Worm (Caenorhabditis elegans) whole organism, young adult: Measurements from ENCODE around the gene K09D9.1.

Experiments
- B0019.2 ChIP-seq: fragments of 200-800 bp; sonication (Bioruptor generic); conservative IDR thresholded peaks from 2 replicates; pipeline ENCODE4 v1.3.6; 2022; ENCODE audit warnings: missing genetic modification reagents, missing genetic modification characterization, missing compliant biosample characterization
- B0035.1 ChIP-seq: sonication (generic microtip); optimal IDR thresholded peaks from 2 replicates; lab custom pipeline; 2016; ENCODE audit warnings: missing genetic modification characterization, mild to moderate bottlenecking, missing compliant biosample characterization, missing genotype, missing genetic modification reagents
- B0261.1 ChIP-seq: sonication (generic microtip); optimal IDR thresholded peaks from 2 replicates; lab custom pipeline; 2016; ENCODE audit warnings: mild to moderate bottlenecking, missing genetic modification characterization, moderate library complexity, missing compliant biosample characterization
- B0336.3 ChIP-seq: fragments of 200-800 bp; sonication (Bioruptor generic); IDR thresholded peaks from 2 replicates; pipeline ENCODE4 v1.3.6; 2022; ENCODE audit warnings: missing genetic modification characterization, missing compliant biosample characterization
- C17E4.6 ChIP-seq: fragments of 200-800 bp; sonication (Bioruptor generic); IDR thresholded peaks from 2 replicates; pipeline ENCODE4 v1.3.6; 2022; ENCODE audit warnings: missing genetic modification reagents, missing genetic modification characterization, missing compliant biosample characterization
- F10E7.11 ChIP-seq: sonication (generic microtip); optimal IDR thresholded peaks from 2 replicates; lab custom pipeline; 2017; ENCODE audit warnings: mild to moderate bottlenecking, missing genetic modification characterization, moderate library complexity, missing compliant biosample characterization
- F39B2.1 ChIP-seq: fragments of 200-800 bp; sonication (Bioruptor generic); IDR thresholded peaks from 2 replicates; pipeline ENCODE4 v1.3.6; 2022; ENCODE audit warnings: missing genetic modification reagents, missing genetic modification characterization, missing compliant biosample characterization
- K12H6.12 ChIP-seq: fragments of 200-800 bp; sonication (Bioruptor generic); optimal IDR thresholded peaks from 2 replicates; lab custom pipeline; 2018; ENCODE audit warnings: mild to moderate bottlenecking, missing genetic modification characterization, missing compliant biosample characterization
- T07F8.4 ChIP-seq: sonication (generic microtip); optimal IDR thresholded peaks from 2 replicates; lab custom pipeline; 2016; ENCODE audit warnings: mild to moderate bottlenecking, missing genetic modification characterization, moderate library complexity, missing compliant biosample characterization
- Y56A3A.18 ChIP-seq: fragments of 200-800 bp; sonication (Bioruptor generic); IDR thresholded peaks from 2 replicates; pipeline ENCODE4 v1.3.6; 2022; ENCODE audit warnings: missing genetic modification reagents, missing genetic modification characterization, missing compliant biosample characterization
- Y67H2A.10 ChIP-seq: fragments of 200-800 bp; sonication (Bioruptor generic); conservative IDR thresholded peaks from 2 replicates; pipeline ENCODE4 v1.3.6; 2022; ENCODE audit warnings: missing genetic modification reagents, missing genetic modification characterization, missing compliant biosample characterization
- Y95B8A.8 ChIP-seq: fragments of 200-800 bp; sonication (Bioruptor generic); IDR thresholded peaks from 2 replicates; pipeline ENCODE4 v1.3.6; 2022; ENCODE audit warnings: missing genetic modification reagents, missing genetic modification characterization, missing compliant biosample characterization
- aptf-2 ChIP-seq: fragments of 200-800 bp; sonication (Bioruptor generic); conservative IDR thresholded peaks from 2 replicates; pipeline ENCODE4 v1.3.6; 2022; ENCODE audit warnings: missing genetic modification reagents, missing genetic modification characterization, missing compliant biosample characterization
- aptf-3 ChIP-seq: fragments of 200-800 bp; sonication (Bioruptor generic); IDR thresholded peaks from 2 replicates; pipeline ENCODE4 v1.3.6; 2022; ENCODE audit warnings: missing genetic modification characterization, missing compliant biosample characterization
- atf-7 ChIP-seq: sonication (generic microtip); optimal IDR thresholded peaks from 2 replicates; lab custom pipeline; 2017; ENCODE audit warnings: mild to moderate bottlenecking, missing genetic modification characterization, missing compliant biosample characterization
- bed-1 ChIP-seq: fragments of 200-800 bp; sonication (Bioruptor generic); IDR thresholded peaks from 2 replicates; pipeline ENCODE4 v1.3.6; 2022; ENCODE audit warnings: missing genetic modification reagents, missing genetic modification characterization, missing compliant biosample characterization
- cebp-1 ChIP-seq, 2 experiments: fragments of 200-800 bp in 1 of 2; sonication (Bioruptor generic) in 1 of 2; sonication (generic microtip) in 1 of 2; IDR thresholded peaks in 1 of 2; optimal IDR thresholded peaks in 1 of 2; 2 replicates each; pipeline versions ENCODE4 v1.3.6 to Lab custom; 2017 to 2022; ENCODE audit warnings: missing compliant biosample characterization in 2 of 2, missing genetic modification characterization in 2 of 2, mild to moderate bottlenecking in 1 of 2, missing genetic modification reagents in 1 of 2, moderate library complexity in 1 of 2
- cebp-2 ChIP-seq: fragments of 200-800 bp; sonication (Bioruptor generic); IDR thresholded peaks from 2 replicates; pipeline ENCODE4 v1.3.6; 2022; ENCODE audit warnings: missing genetic modification characterization, missing compliant biosample characterization
- ceh-58 ChIP-seq: fragments of 200-800 bp; sonication (Bioruptor generic); IDR thresholded peaks from 2 replicates; pipeline ENCODE4 v1.3.6; 2022; ENCODE audit warnings: missing genetic modification characterization, missing compliant biosample characterization
- efl-1 ChIP-seq: fragments of 150-350 bp; optimal IDR thresholded peaks from 2 replicates; lab custom pipeline; 2014; ENCODE audit warnings: missing biosample characterization, missing genetic modification reagents, missing genetic modification characterization
- egrh-3 ChIP-seq: fragments of 200-800 bp; sonication (Bioruptor generic); IDR thresholded peaks from 2 replicates; pipeline ENCODE4 v1.3.6; 2022; ENCODE audit warnings: missing genetic modification reagents, missing genetic modification characterization, missing compliant biosample characterization
- gei-17 ChIP-seq: fragments of 200-800 bp; sonication (Bioruptor generic); optimal IDR thresholded peaks from 2 replicates; lab custom pipeline; 2018; ENCODE audit warnings: mild to moderate bottlenecking, missing genetic modification characterization, missing compliant biosample characterization
- hmg-1.2 ChIP-seq: fragments of 200-800 bp; sonication (Bioruptor generic); IDR thresholded peaks from 2 replicates; pipeline ENCODE4 v1.3.6; 2022; ENCODE audit warnings: missing genetic modification reagents, missing genetic modification characterization, missing compliant biosample characterization
- hmg-20 ChIP-seq: fragments of 200-800 bp; sonication (Bioruptor generic); IDR thresholded peaks from 2 replicates; pipeline ENCODE4 v1.3.6; 2022; ENCODE audit warnings: missing genetic modification reagents, missing genetic modification characterization, missing compliant biosample characterization
- hrde-1 ChIP-seq: sonication (generic microtip); optimal IDR thresholded peaks from 2 replicates; lab custom pipeline; 2016; ENCODE audit warnings: missing genetic modification characterization, mild to moderate bottlenecking, missing compliant biosample characterization, moderate library complexity, missing genotype, missing genetic modification reagents, borderline replicate concordance
- lag-1 ChIP-seq: fragments of 200-800 bp; sonication (Bioruptor generic); IDR thresholded peaks from 2 replicates; pipeline ENCODE4 v1.3.6; 2022; ENCODE audit warnings: missing genetic modification reagents, missing genetic modification characterization, missing compliant biosample characterization
- lin-26 ChIP-seq: fragments of 200-800 bp; sonication (Bioruptor generic); IDR thresholded peaks from 2 replicates; pipeline ENCODE4 v1.3.6; 2022; ENCODE audit warnings: missing genetic modification reagents, missing genetic modification characterization, missing compliant biosample characterization
- lin-40 ChIP-seq: sonication (generic microtip); optimal IDR thresholded peaks from 2 replicates; lab custom pipeline; 2016; ENCODE audit warnings: missing genetic modification characterization, mild to moderate bottlenecking, missing compliant biosample characterization, missing genotype, missing genetic modification reagents
- madf-10 ChIP-seq: sonication (generic microtip); optimal IDR thresholded peaks from 2 replicates; lab custom pipeline; 2016; ENCODE audit warnings: mild to moderate bottlenecking, missing genetic modification characterization, missing compliant biosample characterization
- madf-6 ChIP-seq: fragments of 200-800 bp; sonication (Bioruptor generic); IDR thresholded peaks from 2 replicates; pipeline ENCODE4 v1.3.6; 2022; ENCODE audit warnings: missing genetic modification reagents, missing genetic modification characterization, missing compliant biosample characterization
- madf-8 ChIP-seq: fragments of 200-800 bp; sonication (Bioruptor generic); conservative IDR thresholded peaks from 2 replicates; pipeline ENCODE4 v1.3.6; 2022; ENCODE audit warnings: missing genetic modification reagents, missing genetic modification characterization, missing compliant biosample characterization
- mel-28 ChIP-seq: sonication (generic microtip); optimal IDR thresholded peaks from 2 replicates; lab custom pipeline; 2016; ENCODE audit warnings: borderline replicate concordance, mild to moderate bottlenecking, missing genetic modification characterization, missing compliant biosample characterization
- mes-4 ChIP-seq: sonication (generic microtip); optimal IDR thresholded peaks from 2 replicates; lab custom pipeline; 2016; ENCODE audit warnings: missing genotype, missing genetic modification characterization, missing compliant biosample characterization
- nfya-1 ChIP-seq: sonication (generic microtip); optimal IDR thresholded peaks from 2 replicates; lab custom pipeline; 2017; ENCODE audit warnings: antibody characterized with exemption, missing compliant biosample characterization, missing genetic modification characterization, borderline replicate concordance; ENCODE audit not compliant: insufficient read depth
- nfya-2 ChIP-seq: fragments of 200-800 bp; sonication (Bioruptor generic); IDR thresholded peaks from 2 replicates; pipeline ENCODE4 v1.3.6; 2022; ENCODE audit warnings: missing genetic modification reagents, missing genetic modification characterization, missing compliant biosample characterization
- nfyb-1 ChIP-seq: fragments of 200-800 bp; sonication (Bioruptor generic); IDR thresholded peaks from 2 replicates; pipeline ENCODE4 v1.3.6; 2022; ENCODE audit warnings: missing genetic modification reagents, missing genetic modification characterization, missing compliant biosample characterization
- nhr-80 ChIP-seq: sonication (generic microtip); optimal IDR thresholded peaks from 2 replicates; lab custom pipeline; 2016; ENCODE audit warnings: missing genetic modification characterization, missing compliant biosample characterization
- nhr-90 ChIP-seq: sonication (generic microtip); optimal IDR thresholded peaks from 2 replicates; lab custom pipeline; 2016; ENCODE audit warnings: missing genotype, mild to moderate bottlenecking, missing genetic modification characterization, missing compliant biosample characterization
- rcor-1 ChIP-seq: fragments of 200-800 bp; sonication (Bioruptor generic); IDR thresholded peaks from 2 replicates; pipeline ENCODE4 v1.3.6; 2022; ENCODE audit warnings: missing genetic modification reagents, missing genetic modification characterization, missing compliant biosample characterization
- snpc-4 ChIP-seq, 5 experiments: fragments of 150-350 bp in 1 of 5; sonication (generic microtip) in 4 of 5; optimal IDR thresholded peaks; 2 replicates each; lab custom pipeline; 2014 to 2018; ENCODE audit warnings: missing genetic modification characterization in 5 of 5, missing biosample characterization in 3 of 5, antibody characterized with exemption in 2 of 5, mild to moderate bottlenecking in 2 of 5, missing compliant biosample characterization in 2 of 5, missing genotype in 2 of 5, moderate library complexity in 2 of 5, missing genetic modification reagents in 1 of 5
- tbp1 ChIP-seq: fragments of 200-800 bp; sonication (Bioruptor generic); optimal IDR thresholded peaks from 2 replicates; lab custom pipeline; 2018; ENCODE audit warnings: mild to moderate bottlenecking, missing genetic modification characterization, missing compliant biosample characterization
- xnd-1 ChIP-seq: sonication (generic microtip); optimal IDR thresholded peaks from 2 replicates; lab custom pipeline; 2016; ENCODE audit warnings: missing genotype, missing genetic modification reagents, missing genetic modification characterization, missing compliant biosample characterization
- zfh-2 ChIP-seq: fragments of 200-800 bp; sonication (Bioruptor generic); conservative IDR thresholded peaks from 2 replicates; pipeline ENCODE4 v1.3.6; 2022; ENCODE audit warnings: missing genetic modification reagents, missing genetic modification characterization, missing compliant biosample characterization
- ztf-26 ChIP-seq: sonication (generic microtip); optimal IDR thresholded peaks from 2 replicates; lab custom pipeline; 2017; ENCODE audit warnings: missing genetic modification characterization, missing compliant biosample characterization
- ztf-28 ChIP-seq: fragments of 200-800 bp; sonication (Bioruptor generic); IDR thresholded peaks from 2 replicates; pipeline ENCODE4 v1.3.6; 2022; ENCODE audit warnings: missing genetic modification reagents, missing genetic modification characterization, missing compliant biosample characterization
- ztf-3 ChIP-seq: fragments of 200-800 bp; sonication (Bioruptor generic); optimal IDR thresholded peaks from 2 replicates; lab custom pipeline; 2018; ENCODE audit warnings: mild to moderate bottlenecking, missing genetic modification characterization, missing compliant biosample characterization

The K09D9.1 gene

DNA sequence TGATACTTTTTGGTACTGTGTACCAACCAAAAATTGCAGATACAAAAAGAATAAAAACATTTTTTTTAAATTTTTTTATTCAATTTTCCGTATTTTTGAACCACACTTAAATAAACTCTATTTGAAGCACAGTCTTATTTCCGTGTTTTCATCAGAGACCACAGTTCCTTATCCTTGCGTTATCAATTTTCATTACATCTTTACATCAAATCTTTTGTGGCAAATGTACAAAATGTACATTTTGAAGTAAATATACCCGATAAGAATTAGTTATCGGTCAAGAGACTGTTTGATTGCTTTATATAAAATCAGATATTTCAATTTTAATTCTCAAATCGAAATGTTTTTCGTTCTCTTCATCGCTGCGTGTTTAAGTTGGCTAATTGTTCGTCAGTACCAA lies 2.5 kb upstream of the K09D9.1 start, which contains the start of gene cyp-35A3:
cyp-35A3 (plus strand) TSS at position 301 of the 400 bp plus-strand sequence.
- TF ChIP-seq mes-4 (tag; lab: Kevin White, UChicago) = no peak
- TF ChIP-seq Y67H2A.10 = no peak
- no peak for TF ChIP-seq lag-1

DNA sequence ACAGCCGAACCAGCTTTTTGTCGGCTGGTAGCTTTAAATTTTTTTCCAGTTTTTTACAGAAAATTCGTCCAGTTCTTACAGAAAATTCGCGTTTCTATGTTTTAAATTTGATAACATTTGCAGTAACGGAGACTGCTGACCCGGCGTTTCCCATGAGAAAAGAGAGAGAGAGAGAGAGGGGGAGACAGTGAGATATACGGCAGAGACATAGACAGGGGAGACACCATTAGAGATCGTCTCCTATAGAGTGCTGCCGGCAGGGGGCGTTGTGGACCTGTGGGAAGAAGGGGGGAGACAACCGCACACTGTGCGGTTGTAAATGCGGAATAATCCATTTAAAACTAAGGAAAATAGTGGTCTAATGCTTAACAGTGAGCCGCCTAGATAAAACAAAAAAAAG lies 4.8 kb downstream of the K09D9.1 start:
- TF ChIP-seq B0336.3 (0 out of 2 replicates have a peak, but pooled peaks have one; percentile 16), nhr-90 (no peak), K12H6.12 (no peak), lag-1 (no peak), ceh-58 (no peak), lin-40 (tag; lab: Kevin White, UChicago) (no peak), madf-8 (no peak), rcor-1 (GFP tag; lab: Robert Waterston, UW) (no peak), mel-28 (no peak), nfya-1 (tag; lab: Kevin White, UChicago) (no peak), nhr-80 (tag; lab: Kevin White, UChicago) (peak; percentile 20), cebp-1 (GFP tag; IDR thresholded peaks at IDR 0.05; lab: Robert Waterston, UW) (no peak), cebp-1 (tag; optimal IDR thresholded peaks at IDR 0.05; lab: Kevin White, UChicago) (peak; percentile 16), hmg-1.2 (peak; percentile 74; the same call in 1 of the 2 replicates), B0019.2 (GFP tag; lab: Robert Waterston, UW) (no peak), Y95B8A.8 (no peak), F10E7.11 (tag; lab: Kevin White, UChicago) (no peak), T07F8.4 (tag; lab: Kevin White, UChicago) (no peak), tbp1 (GFP tag; lab: Kevin White, UChicago) (no peak), B0035.1 (tag; lab: Kevin White, UChicago) (no peak), bed-1 (GFP tag; lab: Robert Waterston, UW) (no peak), ztf-3 (GFP tag; lab: Kevin White, UChicago) (no peak), nfya-2 (GFP tag; lab: Robert Waterston, UW) (no peak), lin-26 (GFP tag; lab: Robert Waterston, UW) (no peak), madf-6 (GFP tag; lab: Robert Waterston, UW) (0 out of 2 replicates have a peak, but pooled peaks have one; percentile 14), ztf-26 (no peak), nfyb-1 (GFP tag; lab: Robert Waterston, UW) (no peak), atf-7 (no peak), efl-1 (no peak), C17E4.6 (GFP tag; lab: Robert Waterston, UW) (no peak), hmg-20 (GFP tag; lab: Robert Waterston, UW) (no peak), egrh-3 (0 out of 2 replicates have a peak, but pooled peaks have one; percentile 18), hrde-1 (no peak), Y56A3A.18 (0 out of 2 replicates have a peak, but pooled peaks have one; percentile 11), madf-10 (tag; lab: Kevin White, UChicago) (no peak), aptf-2 (peak; percentile 95), zfh-2 (GFP tag; lab: Robert Waterston, UW) (no peak), cebp-2 (no peak), snpc-4 (GFP tag; optimal IDR thresholded peaks at IDR 0.05; lab: Kevin White, UChicago) (no peak), snpc-4 (tag; optimal IDR thresholded peaks at IDR 0.05; lab: Kevin White, UChicago) (no peak), xnd-1 (no peak), gei-17 (no peak), F39B2.1 (GFP tag; lab: Robert Waterston, UW) (no peak), mes-4 (tag; lab: Kevin White, UChicago) (no peak), B0261.1 (no peak), ztf-28 (no peak), aptf-3 (peak; percentile 50; the same call in 1 of the 2 replicates)
